Worm (Caenorhabditis elegans) whole organism, L1 larva: ENCODE measurements around the gene ZK666.1.
A peak's percentile ranks its signal among the peaks of the same experiment; 100 is the strongest.

Experiments
- aha-1 ChIP-seq: fragments of 150-350 bp; optimal IDR thresholded peaks from 2 replicates; lab custom pipeline; 2014; ENCODE audit warnings: missing biosample characterization, missing genetic modification characterization
- ama-1 ChIP-seq: fragments of 150-350 bp; optimal IDR thresholded peaks from 2 replicates; lab custom pipeline; 2014
- ces-1 ChIP-seq: fragments of 150-350 bp; optimal IDR thresholded peaks from 2 replicates; lab custom pipeline; 2014; ENCODE audit warnings: missing biosample characterization, missing genetic modification reagents, missing genetic modification characterization
- grh-1 ChIP-seq: fragments of 200-800 bp; sonication (Bioruptor generic); IDR thresholded peaks from 2 replicates; pipeline ENCODE4 v1.3.6; 2022; ENCODE audit warnings: missing genetic modification reagents, missing genetic modification characterization, missing compliant biosample characterization
- hlh-17 ChIP-seq: fragments of 200-800 bp; sonication (Bioruptor generic); optimal IDR thresholded peaks from 2 replicates; lab custom pipeline; 2018; ENCODE audit warnings: missing genetic modification characterization, mild to moderate bottlenecking, missing compliant biosample characterization, moderate library complexity, borderline replicate concordance
- irx-1 ChIP-seq: sonication (generic microtip); optimal IDR thresholded peaks from 2 replicates; lab custom pipeline; 2016; ENCODE audit warnings: missing genetic modification characterization, missing compliant biosample characterization
- lin-15B ChIP-seq: fragments of 150-350 bp; sonication (generic microtip); optimal IDR thresholded peaks from 3 replicates; lab custom pipeline; 2014; ENCODE audit warnings: missing biosample characterization, missing genetic modification characterization
- lir-3 ChIP-seq: sonication (generic microtip); optimal IDR thresholded peaks from 2 replicates; lab custom pipeline; 2016; ENCODE audit warnings: mild to moderate bottlenecking, missing genetic modification characterization, moderate library complexity, missing compliant biosample characterization; ENCODE audit not compliant: poor library complexity
- lsy-2 ChIP-seq, 2 experiments: fragments of 150-350 bp; optimal IDR thresholded peaks; 2 replicates each; lab custom pipeline; 2014; ENCODE audit warnings: missing biosample characterization in 2 of 2, missing genetic modification characterization in 2 of 2
- mab-9 ChIP-seq: fragments of 200-800 bp; sonication (Bioruptor generic); IDR thresholded peaks from 2 replicates; pipeline ENCODE4 v1.3.6; 2022; ENCODE audit warnings: missing genetic modification reagents, missing genetic modification characterization, missing compliant biosample characterization
- nhr-85 ChIP-seq: sonication (generic microtip); peaks from one replicate; lab custom pipeline; 2016; ENCODE audit warnings: missing genetic modification characterization, inconsistent platforms, missing compliant biosample characterization
- pag-3 ChIP-seq: sonication (generic microtip); optimal IDR thresholded peaks from 2 replicates; lab custom pipeline; 2017; ENCODE audit warnings: missing genetic modification characterization, mild to moderate bottlenecking, missing compliant biosample characterization, antibody characterized with exemption, borderline replicate concordance; ENCODE audit not compliant: insufficient read depth
- sup-37 ChIP-seq: fragments of 200-800 bp; sonication (Bioruptor generic); optimal IDR thresholded peaks from 2 replicates; lab custom pipeline; 2018; ENCODE audit warnings: mild to moderate bottlenecking, missing genetic modification characterization, missing compliant biosample characterization
- unc-86 ChIP-seq: sonication (generic microtip); optimal IDR thresholded peaks from 2 replicates; lab custom pipeline; 2016; ENCODE audit warnings: missing genetic modification characterization, missing compliant biosample characterization

ce11 chrII:10481824-10482556 is 10.8 kb upstream of the ZK666.1 start, which contains the start of the genes clec-60 and ZK666.11:
- TF ChIP-seq hlh-17 (GFP tag; lab: Kevin White, UChicago) = no peak
- TF ChIP-seq unc-86 (tag; lab: Kevin White, UChicago) = no peak
- TF ChIP-seq lir-3 (tag; lab: Kevin White, UChicago) = no peak
- TF ChIP-seq lin-15B (tag; lab: Kevin White, UChicago) = no peak
- TF ChIP-seq lsy-2 (tag; optimal IDR thresholded peaks at IDR 0.05; lab: Kevin White, UChicago) = no peak
- TF ChIP-seq grh-1 (GFP tag; lab: Robert Waterston, UW) = no peak
- no peak for TF ChIP-seq sup-37
- TF ChIP-seq ces-1 (GFP tag; lab: Kevin White, UChicago) = no peak
- TF ChIP-seq ama-1 (lab: Kevin White, UChicago) = no peak
- peak; percentile 21 for TF ChIP-seq nhr-85
- no peak for TF ChIP-seq irx-1
- no peak for TF ChIP-seq pag-3 (tag; lab: Kevin White, UChicago)
- TF ChIP-seq mab-9 (GFP tag; lab: Robert Waterston, UW) = no peak
- TF ChIP-seq aha-1 (tag; lab: Kevin White, UChicago) = no peak
